Fruit fly (Drosophila melanogaster) whole organism, embryonic: Measurements from ENCODE around the gene CG45100.

Experiments used
- Aef1 ChIP-seq: fragments of 200-800 bp; sonication (Bioruptor generic); IDR thresholded peaks from 3 replicates; pipeline ENCODE4 v1.3.6; 2022; ENCODE audit warnings: missing biosample characterization, missing genetic modification characterization
- Atf-2 ChIP-seq: fragments of 200-800 bp; sonication (Bioruptor generic); optimal IDR thresholded peaks from 2 replicates; lab custom pipeline; 2016; ENCODE audit warnings: missing biosample characterization, missing genetic modification characterization
- Bdp1 ChIP-seq: fragments of 200-800 bp; sonication (Bioruptor generic); optimal IDR thresholded peaks from 3 replicates; lab custom pipeline; 2016; ENCODE audit warnings: missing biosample characterization, missing genetic modification characterization
- BtbVII ChIP-seq: fragments of 200-800 bp; sonication (Bioruptor generic); optimal IDR thresholded peaks from 3 replicates; lab custom pipeline; 2017; ENCODE audit warnings: missing biosample characterization, mild to moderate bottlenecking, missing genetic modification characterization
- C15 ChIP-seq: fragments of 200-800 bp; sonication (Bioruptor generic); IDR thresholded peaks from 3 replicates; pipeline ENCODE4 v1.3.6; 2022; ENCODE audit warnings: missing biosample characterization, missing genetic modification characterization
- CG11456 ChIP-seq: fragments of 200-800 bp; sonication (Bioruptor generic); IDR thresholded peaks from 3 replicates; pipeline ENCODE4 v1.3.6; 2022; ENCODE audit warnings: missing biosample characterization, missing genetic modification characterization
- CG11504 ChIP-seq: fragments of 200-800 bp; sonication (Bioruptor generic); optimal IDR thresholded peaks from 3 replicates; lab custom pipeline; 2019; ENCODE audit warnings: missing biosample characterization, mild to moderate bottlenecking, missing genetic modification characterization, moderate library complexity
- CG13624 ChIP-seq: fragments of 200-800 bp; sonication (Bioruptor generic); optimal IDR thresholded peaks from 2 replicates; lab custom pipeline; 2016; ENCODE audit warnings: missing biosample characterization, missing genetic modification characterization
- CG15269 ChIP-seq: fragments of 200-800 bp; sonication (Bioruptor generic); optimal IDR thresholded peaks from 2 replicates; lab custom pipeline; 2018; ENCODE audit warnings: missing biosample characterization, mild to moderate bottlenecking, missing genetic modification characterization, moderate library complexity
- CG15514 ChIP-seq: fragments of 200-800 bp; sonication (Bioruptor generic); optimal IDR thresholded peaks from 3 replicates; lab custom pipeline; 2017; ENCODE audit warnings: missing biosample characterization, missing genetic modification characterization, mild to moderate bottlenecking, moderate library complexity, missing genetic modification reagents
- CG2129 ChIP-seq: fragments of 200-800 bp; sonication (Bioruptor generic); IDR thresholded peaks from 2 replicates; pipeline ENCODE4 v1.3.6; 2022; ENCODE audit warnings: missing biosample characterization, missing genetic modification characterization; ENCODE audit not compliant: partially characterized antibody
- CG30020 ChIP-seq: fragments of 200-800 bp; optimal IDR thresholded peaks from 2 replicates; lab custom pipeline; 2019; ENCODE audit warnings: missing biosample characterization, mild to moderate bottlenecking, missing genetic modification characterization, moderate library complexity
- CG31365 ChIP-seq: fragments of 200-800 bp; sonication (Bioruptor generic); optimal IDR thresholded peaks from 2 replicates; lab custom pipeline; 2018; ENCODE audit warnings: missing biosample characterization, mild to moderate bottlenecking, missing genetic modification characterization
- CG33557 ChIP-seq: fragments of 200-800 bp; sonication (Bioruptor generic); optimal IDR thresholded peaks from 2 replicates; lab custom pipeline; 2019; ENCODE audit warnings: missing biosample characterization, mild to moderate bottlenecking, missing genetic modification characterization, moderate library complexity
- CG4424 ChIP-seq: fragments of 200-800 bp; sonication (Bioruptor generic); optimal IDR thresholded peaks from 3 replicates; lab custom pipeline; 2016; ENCODE audit warnings: missing biosample characterization, missing genetic modification characterization
- CG4707 ChIP-seq: fragments of 200-800 bp; sonication (Bioruptor generic); optimal IDR thresholded peaks from 2 replicates; lab custom pipeline; 2018; ENCODE audit warnings: missing biosample characterization, mild to moderate bottlenecking, missing genetic modification characterization, moderate library complexity
- CG6254 ChIP-seq: fragments of 200-800 bp; sonication (Bioruptor generic); optimal IDR thresholded peaks from 3 replicates; lab custom pipeline; 2017; ENCODE audit warnings: mild to moderate bottlenecking, missing biosample characterization, missing genetic modification reagents, missing genetic modification characterization
- CG6854 ChIP-seq: fragments of 200-800 bp; sonication (Bioruptor generic); optimal IDR thresholded peaks from 3 replicates; lab custom pipeline; 2017; ENCODE audit warnings: missing biosample characterization, mild to moderate bottlenecking, missing genetic modification characterization
- CG7745 ChIP-seq: fragments of 200-800 bp; sonication (Bioruptor generic); optimal IDR thresholded peaks from 2 replicates; lab custom pipeline; 2018; ENCODE audit warnings: missing biosample characterization, mild to moderate bottlenecking, missing genetic modification characterization, moderate library complexity
- CG7786 ChIP-seq: fragments of 200-800 bp; sonication (Bioruptor generic); optimal IDR thresholded peaks from 2 replicates; lab custom pipeline; 2016; ENCODE audit warnings: missing biosample characterization, missing genetic modification characterization
- CG8281 ChIP-seq: fragments of 200-800 bp; sonication (Bioruptor generic); optimal IDR thresholded peaks from 2 replicates; lab custom pipeline; 2018; ENCODE audit warnings: missing biosample characterization, mild to moderate bottlenecking, missing genetic modification characterization, moderate library complexity
- CG8478 ChIP-seq: fragments of >200 bp; optimal IDR thresholded peaks from 2 replicates; lab custom pipeline; 2018
- CG9797 ChIP-seq: fragments of 200-800 bp; sonication (Bioruptor generic); optimal IDR thresholded peaks from 3 replicates; lab custom pipeline; 2018; ENCODE audit warnings: missing biosample characterization, mild to moderate bottlenecking, missing genetic modification characterization
- CrebB ChIP-seq: fragments of 200-800 bp; sonication (Bioruptor generic); optimal IDR thresholded peaks from 3 replicates; lab custom pipeline; 2018; ENCODE audit warnings: missing biosample characterization, mild to moderate bottlenecking, missing genetic modification characterization
- Dad ChIP-seq: fragments of 200-800 bp; sonication (Bioruptor generic); optimal IDR thresholded peaks from 3 replicates; lab custom pipeline; 2016; ENCODE audit warnings: missing biosample characterization, missing genetic modification characterization
- Dp ChIP-seq: fragments of 200-800 bp; sonication (Bioruptor generic); optimal IDR thresholded peaks from 2 replicates; lab custom pipeline; 2018; ENCODE audit warnings: missing biosample characterization, mild to moderate bottlenecking, missing genetic modification characterization, moderate library complexity
- E2f1 ChIP-seq: fragments of 200-800 bp; sonication (Bioruptor generic); IDR thresholded peaks from 2 replicates; pipeline ENCODE4 v1.3.6; 2022; ENCODE audit warnings: missing biosample characterization, missing genetic modification characterization
- HLH54F ChIP-seq: fragments of 200-800 bp; sonication (Bioruptor generic); optimal IDR thresholded peaks from 3 replicates; lab custom pipeline; 2016; ENCODE audit warnings: missing biosample characterization, missing genetic modification characterization
- Lim3 ChIP-seq: fragments of 200-800 bp; sonication (Bioruptor generic); IDR thresholded peaks from 2 replicates; pipeline ENCODE4 v1.3.6; 2022; ENCODE audit warnings: missing biosample characterization, missing genetic modification characterization
- MTF-1 ChIP-seq: fragments of 200-800 bp; sonication (Bioruptor generic); optimal IDR thresholded peaks from 2 replicates; lab custom pipeline; 2018; ENCODE audit warnings: missing biosample characterization, mild to moderate bottlenecking, missing genetic modification characterization, borderline replicate concordance
- Optix ChIP-seq: fragments of 200-800 bp; sonication (Bioruptor generic); IDR thresholded peaks from 3 replicates; pipeline ENCODE4 v1.3.6; 2022; ENCODE audit warnings: missing biosample characterization, missing genetic modification characterization
- Poxn ChIP-seq: fragments of 200-800 bp; sonication (Bioruptor generic); IDR thresholded peaks from 2 replicates; pipeline ENCODE4 v1.3.6; 2022; ENCODE audit warnings: missing biosample characterization, missing genetic modification characterization
- Ravus ChIP-seq: fragments of 200-800 bp; sonication (Bioruptor generic); IDR thresholded peaks from 2 replicates; pipeline ENCODE4 v1.3.6; 2022; ENCODE audit warnings: missing biosample characterization, missing genetic modification characterization
- Six4 ChIP-seq: fragments of 200-800 bp; sonication (Bioruptor generic); optimal IDR thresholded peaks from 2 replicates; lab custom pipeline; 2016; ENCODE audit warnings: missing biosample characterization, missing genetic modification characterization
- Xrp1 ChIP-seq: fragments of 200-800 bp; sonication (Bioruptor generic); IDR thresholded peaks from 2 replicates; pipeline ENCODE4 v1.3.6; 2022; ENCODE audit warnings: missing biosample characterization, missing genetic modification characterization
- az2 ChIP-seq: fragments of 200-800 bp; sonication (Bioruptor generic); optimal IDR thresholded peaks from 3 replicates; lab custom pipeline; 2016; ENCODE audit warnings: missing biosample characterization, missing genetic modification characterization
- bowl ChIP-seq: fragments of 200-800 bp; sonication (Bioruptor generic); IDR thresholded peaks from 2 replicates; pipeline ENCODE4 v1.3.6; 2022; ENCODE audit warnings: missing biosample characterization, missing genetic modification characterization
- croc ChIP-seq: fragments of 200-800 bp; sonication (Bioruptor generic); conservative IDR thresholded peaks from 3 replicates; pipeline ENCODE4 v1.3.6; 2022; ENCODE audit warnings: missing biosample characterization, missing genetic modification characterization
- ham ChIP-seq: fragments of 200-800 bp; sonication (Bioruptor generic); IDR thresholded peaks from 2 replicates; pipeline ENCODE4 v1.3.6; 2022; ENCODE audit warnings: missing biosample characterization, missing genetic modification characterization
- hb ChIP-seq: fragments of 200-800 bp; sonication (Bioruptor generic); IDR thresholded peaks from 3 replicates; pipeline ENCODE4 v1.3.6; 2022; ENCODE audit warnings: missing biosample characterization, missing genetic modification characterization; ENCODE audit not compliant: partially characterized antibody
- ind ChIP-seq: fragments of 200-800 bp; sonication (Bioruptor generic); optimal IDR thresholded peaks from 3 replicates; lab custom pipeline; 2016; ENCODE audit warnings: missing biosample characterization, missing genetic modification characterization
- lilli ChIP-seq: fragments of 200-800 bp; sonication (Bioruptor generic); optimal IDR thresholded peaks from 3 replicates; lab custom pipeline; 2016; ENCODE audit warnings: missing biosample characterization, missing genetic modification characterization
- nom ChIP-seq: fragments of 200-800 bp; sonication (Bioruptor generic); optimal IDR thresholded peaks from 2 replicates; lab custom pipeline; 2017; ENCODE audit warnings: missing biosample characterization, missing genetic modification characterization, mild to moderate bottlenecking, moderate library complexity, missing genetic modification reagents
- pnt ChIP-seq: fragments of 200-800 bp; sonication (Bioruptor generic); optimal IDR thresholded peaks from 3 replicates; lab custom pipeline; 2016; ENCODE audit warnings: missing biosample characterization, missing genetic modification characterization
- repo ChIP-seq: fragments of 200-800 bp; sonication (Bioruptor generic); optimal IDR thresholded peaks from 2 replicates; lab custom pipeline; 2016; ENCODE audit warnings: missing biosample characterization, missing genetic modification characterization
- salm ChIP-seq: fragments of 200-800 bp; sonication (Bioruptor generic); optimal IDR thresholded peaks from 2 replicates; lab custom pipeline; 2018; ENCODE audit warnings: missing biosample characterization, mild to moderate bottlenecking, missing genetic modification characterization
- sim ChIP-seq: fragments of 200-800 bp; sonication (Bioruptor generic); IDR thresholded peaks from 2 replicates; pipeline ENCODE4 v1.3.6; 2022; ENCODE audit warnings: missing biosample characterization, missing genetic modification characterization
- sob ChIP-seq: fragments of 200-800 bp; sonication (Bioruptor generic); IDR thresholded peaks from 2 replicates; pipeline ENCODE4 v1.3.6; 2022; ENCODE audit warnings: missing biosample characterization, missing genetic modification characterization
- stc ChIP-seq: fragments of 200-800 bp; sonication (Bioruptor generic); IDR thresholded peaks from 2 replicates; pipeline ENCODE4 v1.3.6; 2022; ENCODE audit warnings: missing biosample characterization, missing genetic modification characterization
- trem ChIP-seq: fragments of 200-800 bp; optimal IDR thresholded peaks from 3 replicates; lab custom pipeline; 2019; ENCODE audit warnings: missing biosample characterization, mild to moderate bottlenecking, missing genetic modification characterization, moderate library complexity
- ttk ChIP-seq: fragments of 200-800 bp; sonication (Bioruptor generic); IDR thresholded peaks from 2 replicates; pipeline ENCODE4 v2.1.2; 2022; ENCODE audit warnings: missing biosample characterization, missing genetic modification characterization
- tx ChIP-seq: fragments of 200-800 bp; sonication (Bioruptor generic); optimal IDR thresholded peaks from 2 replicates; lab custom pipeline; 2016; ENCODE audit warnings: missing biosample characterization, missing genetic modification characterization

The CG45100 gene

DNA sequence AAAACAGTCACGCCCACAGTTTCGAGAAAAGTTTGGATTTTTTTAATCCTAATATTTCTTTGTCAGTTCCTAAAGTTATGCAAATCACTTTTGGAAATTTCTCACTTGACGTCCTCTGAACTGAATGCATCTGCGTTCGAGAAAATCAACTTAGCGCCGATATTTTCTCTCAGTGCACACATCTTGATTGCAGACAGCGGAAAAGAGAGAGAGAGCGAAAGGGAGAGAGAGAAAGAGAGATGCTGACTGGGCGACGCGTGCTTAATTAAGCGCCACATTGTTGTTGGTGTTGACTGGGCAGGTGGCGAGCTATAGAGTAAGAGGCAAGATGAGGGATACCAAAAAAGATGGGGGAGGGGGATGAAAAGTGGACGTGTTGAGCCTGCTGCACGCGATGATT is 44.2 kb upstream of the CG45100 start (continued):
- TF ChIP-seq Atf-2 (GFP tag; lab: Kevin White, UChicago) = peak; percentile 44
- TF ChIP-seq Ravus (GFP tag; lab: Robert Waterston, UW) = no peak; the same call in 1 of the 2 replicates
- peak; percentile 17; the same call in 1 of the 3 replicates for TF ChIP-seq Optix (GFP tag; lab: Robert Waterston, UW)
- TF ChIP-seq hb (GFP tag; lab: Robert Waterston, UW) = no peak
- no peak for TF ChIP-seq CG8281 (tag; lab: Kevin White, UChicago)
- no peak; the same call in 2 of the 3 replicates for TF ChIP-seq croc (GFP tag; lab: Robert Waterston, UW)
- no peak for TF ChIP-seq CrebB (tag; lab: Kevin White, UChicago)
- TF ChIP-seq nom = peak; percentile 26
- TF ChIP-seq pnt (GFP tag; lab: Kevin White, UChicago) = peak; percentile 36
- no peak for TF ChIP-seq Poxn (GFP tag; lab: Robert Waterston, UW)
- TF ChIP-seq CG11504 (tag; lab: Kevin White, UChicago) = peak; percentile 61
- TF ChIP-seq az2 (GFP tag; lab: Kevin White, UChicago) = peak; percentile 64
- TF ChIP-seq bowl (GFP tag; lab: Robert Waterston, UW) = no peak
- TF ChIP-seq CG31365 (tag; lab: Kevin White, UChicago) = peak; percentile 13
- TF ChIP-seq ind = peak; percentile 61
- peak; percentile 23 for TF ChIP-seq CG7786
- TF ChIP-seq Xrp1 (GFP tag; lab: Robert Waterston, UW) = peak; percentile 57
- no peak for TF ChIP-seq E2f1 (GFP tag; lab: Robert Waterston, UW)
- peak; percentile 24 for TF ChIP-seq Six4 (GFP tag; lab: Kevin White, UChicago)
- TF ChIP-seq CG4707 = peak; percentile 2
- TF ChIP-seq tx (GFP tag; lab: Kevin White, UChicago) = peak; percentile 21
- peak; percentile 68; the same call in 1 of the 3 replicates for TF ChIP-seq CG11456 (GFP tag; lab: Robert Waterston, UW)
- TF ChIP-seq sim (GFP tag; lab: Robert Waterston, UW) = 0 out of 2 replicates have a peak, but pooled peaks have one; percentile 32
- peak; percentile 43; the same call in 1 of the 2 replicates for TF ChIP-seq stc
- TF ChIP-seq CG15514 (GFP tag; lab: Kevin White, UChicago) = no peak
- peak; percentile 17 for TF ChIP-seq lilli (GFP tag; lab: Kevin White, UChicago)
- TF ChIP-seq CG8478 (lab: Kevin White, UChicago) = no peak
- TF ChIP-seq trem = peak; percentile 32
- TF ChIP-seq CG6854 (GFP tag; lab: Kevin White, UChicago) = no peak
- no peak for TF ChIP-seq CG30020 (tag; lab: Kevin White, UChicago)
- TF ChIP-seq CG6254 (GFP tag; lab: Kevin White, UChicago) = peak; percentile 34
- peak; percentile 68 for TF ChIP-seq ttk (GFP tag; lab: Robert Waterston, UW)
- peak; percentile 61 for TF ChIP-seq CG4424 (GFP tag; lab: Kevin White, UChicago)
- TF ChIP-seq MTF-1 = peak; percentile 35
- peak; percentile 6 for TF ChIP-seq salm (tag; lab: Kevin White, UChicago)
- TF ChIP-seq Lim3 (GFP tag; lab: Robert Waterston, UW) = no peak
- TF ChIP-seq ham (GFP tag; lab: Robert Waterston, UW) = no peak
- TF ChIP-seq sob = no peak
- TF ChIP-seq BtbVII (GFP tag; lab: Kevin White, UChicago) = no peak
- TF ChIP-seq Dp = no peak
- peak; percentile 85 for TF ChIP-seq CG7745 (tag; lab: Kevin White, UChicago)
- TF ChIP-seq repo (GFP tag; lab: Kevin White, UChicago) = peak; percentile 40
- TF ChIP-seq C15 (GFP tag; lab: Robert Waterston, UW) = no peak
- TF ChIP-seq CG2129 = no peak
- TF ChIP-seq CG15269 (tag; lab: Kevin White, UChicago) = peak; percentile 54
- no peak for TF ChIP-seq HLH54F (GFP tag; lab: Kevin White, UChicago)
- peak; percentile 49 for TF ChIP-seq Dad (GFP tag; lab: Kevin White, UChicago)
- no peak for TF ChIP-seq CG9797 (GFP tag; lab: Kevin White, UChicago)
- TF ChIP-seq CG13624 (GFP tag; lab: Kevin White, UChicago) = peak; percentile 34
- TF ChIP-seq Aef1 (GFP tag; lab: Robert Waterston, UW) = no peak; the same call in 2 of the 3 replicates
- peak; percentile 16 for TF ChIP-seq CG33557
- peak; percentile 34 for TF ChIP-seq Bdp1
